Fruit fly (Drosophila melanogaster): ENCODE measurements around the gene CG7884.

The CG7884 gene

dm6 chrX:19201630-19202029 lies 18.8 kb upstream of the CG7884 start, which contains the start of gene CG7990 (continued):
- TF ChIP-seq HLH3B (GFP tag; IDR thresholded peaks at IDR 0.05) (no peak), unc-4 (GFP tag; IDR thresholded peaks at IDR 0.05; ENCODE audit: partially characterized antibody) (0 out of 2 replicates have a peak, but pooled peaks have one; percentile 24), emc (GFP tag; optimal IDR thresholded peaks at IDR 0.05) (no peak), CG11398 (GFP tag; optimal IDR thresholded peaks at IDR 0.05) (no peak), Elba2 (GFP tag; optimal IDR thresholded peaks at IDR 0.05) (no peak), Kr (GFP tag; optimal IDR thresholded peaks at IDR 0.05) (no peak), CG9215 (GFP tag; IDR thresholded peaks at IDR 0.05) (no peak), HmgZ (tag; optimal IDR thresholded peaks at IDR 0.05) (no peak), klu (GFP tag; IDR thresholded peaks at IDR 0.05) (no peak), CG8290 (GFP tag; optimal IDR thresholded peaks at IDR 0.05) (no peak), CG8290 (tag; optimal IDR thresholded peaks at IDR 0.05) (peak in 1 of 2 experiments; percentile 61), Dp (GFP tag; optimal IDR thresholded peaks at IDR 0.05) (peak; percentile 53), CG34376 (GFP tag; optimal IDR thresholded peaks at IDR 0.05) (no peak), CG8388 (GFP tag; optimal IDR thresholded peaks at IDR 0.05) (no peak), Opbp (GFP tag; IDR thresholded peaks at IDR 0.05; ENCODE audit: partially characterized antibody) (peak; percentile 48; the same call in 1 of the 3 replicates), tx (GFP tag; optimal IDR thresholded peaks at IDR 0.05) (no peak), CG34422 (GFP tag; IDR thresholded peaks at IDR 0.05) (no peak), CG4328 (GFP tag; optimal IDR thresholded peaks at IDR 0.05) (no peak), CG17361 (GFP tag; IDR thresholded peaks at IDR 0.05) (no peak), Mes4 (GFP tag; optimal IDR thresholded peaks at IDR 0.05) (no peak), pum (GFP tag; optimal IDR thresholded peaks at IDR 0.05) (no peak), mirr (GFP tag; optimal IDR thresholded peaks at IDR 0.05) (no peak), CG7372 (GFP tag; IDR thresholded peaks at IDR 0.05) (no peak), CG14710 (tag; optimal IDR thresholded peaks at IDR 0.05) (peak; percentile 34), CG4707 (GFP tag; optimal IDR thresholded peaks at IDR 0.05) (no peak), CG1024 (GFP tag; IDR thresholded peaks at IDR 0.05) (no peak), bowl (GFP tag; IDR thresholded peaks at IDR 0.05) (no peak), CG10366 (GFP tag; IDR thresholded peaks at IDR 0.05) (no peak), Mad (GFP tag; optimal IDR thresholded peaks at IDR 0.05) (no peak), CG18262 (tag; optimal IDR thresholded peaks at IDR 0.05) (no peak), Taf1 (GFP tag; IDR thresholded peaks at IDR 0.05) (no peak), CG10209 (GFP tag; optimal IDR thresholded peaks at IDR 0.05) (no peak), CG10979 (tag; optimal IDR thresholded peaks at IDR 0.05) (no peak), pan (optimal IDR thresholded peaks at IDR 0.05) (no peak), pan (GFP tag; optimal IDR thresholded peaks at IDR 0.05 in 1 of 2, IDR thresholded peaks at IDR 0.05 in 1 of 2) (no peak), ken (GFP tag; IDR thresholded peaks at IDR 0.05) (no peak), Side (GFP tag; optimal IDR thresholded peaks at IDR 0.05) (no peak), CG14667 (GFP tag; IDR thresholded peaks at IDR 0.05) (no peak), kay (GFP tag; optimal IDR thresholded peaks at IDR 0.05) (no peak), lov (optimal IDR thresholded peaks at IDR 0.05) (no peak), lov (GFP tag; IDR thresholded peaks at IDR 0.05) (no peak), unpg (GFP tag; optimal IDR thresholded peaks at IDR 0.05) (no peak), CG12155 (GFP tag; optimal IDR thresholded peaks at IDR 0.05) (no peak), Gug (GFP tag; IDR thresholded peaks at IDR 0.05) (no peak), toy (GFP tag; IDR thresholded peaks at IDR 0.05) (no peak), CG13287 (GFP tag; IDR thresholded peaks at IDR 0.05; ENCODE audit: partially characterized antibody) (peak; percentile 65), corto (GFP tag; optimal IDR thresholded peaks at IDR 0.05) (no peak), sd (tag; optimal IDR thresholded peaks at IDR 0.05) (no peak), Max (GFP tag; optimal IDR thresholded peaks at IDR 0.05) (no peak), Hr51 (GFP tag; optimal IDR thresholded peaks at IDR 0.05) (no peak), dm (GFP tag; optimal IDR thresholded peaks at IDR 0.05) (no peak), croc (GFP tag; conservative IDR thresholded peaks at IDR 0.05) (no peak), Deaf1 (tag; optimal IDR thresholded peaks at IDR 0.05) (no peak)

Data from whole organism, embryonic.